Fruit fly (Drosophila melanogaster) whole organism, pupa: Measurements from ENCODE around the gene Ras64B.

Experiments used
- CG10348 ChIP-seq: fragments of 200-800 bp; sonication (Bioruptor generic); IDR thresholded peaks from 2 replicates; pipeline ENCODE4 v1.3.6; 2022; ENCODE audit warnings: missing biosample characterization, missing genetic modification characterization
- CG12605 ChIP-seq: fragments of 200-800 bp; sonication (Bioruptor generic); IDR thresholded peaks from 2 replicates; pipeline ENCODE4 v1.3.6; 2022; ENCODE audit warnings: missing biosample characterization, missing genetic modification characterization
- CG13204 ChIP-seq: fragments of 200-800 bp; sonication (Bioruptor generic); optimal IDR thresholded peaks from 2 replicates; lab custom pipeline; 2018; ENCODE audit warnings: missing biosample characterization, mild to moderate bottlenecking, missing genetic modification characterization, moderate library complexity
- CG14655 ChIP-seq: fragments of 200-800 bp; sonication (Bioruptor generic); optimal IDR thresholded peaks from 3 replicates; lab custom pipeline; 2017; ENCODE audit warnings: mild to moderate bottlenecking, missing biosample characterization, missing genetic modification reagents, missing genetic modification characterization
- CG15710 ChIP-seq: fragments of 200-800 bp; sonication (Bioruptor generic); optimal IDR thresholded peaks from 2 replicates; lab custom pipeline; 2018; ENCODE audit warnings: missing biosample characterization, mild to moderate bottlenecking, missing genetic modification characterization, moderate library complexity
- CG32121 ChIP-seq: fragments of 200-800 bp; sonication (Bioruptor generic); IDR thresholded peaks from 2 replicates; pipeline ENCODE4 v1.3.6; 2022; ENCODE audit warnings: missing biosample characterization, missing genetic modification characterization
- CG4496 ChIP-seq: fragments of 200-800 bp; sonication (Bioruptor generic); IDR thresholded peaks from 3 replicates; pipeline ENCODE4 v1.3.6; 2022; ENCODE audit warnings: missing biosample characterization, missing genetic modification characterization
- CG8159 ChIP-seq: fragments of 200-800 bp; sonication (Bioruptor generic); optimal IDR thresholded peaks from 3 replicates; lab custom pipeline; 2018; ENCODE audit warnings: missing biosample characterization, mild to moderate bottlenecking, missing genetic modification characterization, moderate library complexity
- CG9948 ChIP-seq: fragments of 200-800 bp; sonication (Bioruptor generic); optimal IDR thresholded peaks from 2 replicates; lab custom pipeline; 2018; ENCODE audit warnings: missing biosample characterization, mild to moderate bottlenecking, missing genetic modification characterization, moderate library complexity
- D1 ChIP-seq: fragments of 200-800 bp; sonication (Bioruptor generic); optimal IDR thresholded peaks from 2 replicates; lab custom pipeline; 2018; ENCODE audit warnings: missing biosample characterization, mild to moderate bottlenecking, missing genetic modification characterization, moderate library complexity
- EcR ChIP-seq: fragments of 200-800 bp; sonication (Bioruptor generic); optimal IDR thresholded peaks from 3 replicates; lab custom pipeline; 2019; ENCODE audit warnings: missing biosample characterization, missing genetic modification characterization, mild to moderate bottlenecking, moderate library complexity, missing genetic modification reagents
- Ets98B ChIP-seq: fragments of 200-800 bp; sonication (Bioruptor generic); IDR thresholded peaks from 2 replicates; pipeline ENCODE4 v1.3.6; 2022; ENCODE audit warnings: missing biosample characterization, missing genetic modification characterization
- Pif1B ChIP-seq: fragments of 200-800 bp; sonication (Bioruptor generic); optimal IDR thresholded peaks from 3 replicates; lab custom pipeline; 2016; ENCODE audit warnings: missing biosample characterization, missing genetic modification characterization
- Snoo ChIP-seq: fragments of 200-800 bp; sonication (Bioruptor generic); optimal IDR thresholded peaks from 3 replicates; lab custom pipeline; 2017; ENCODE audit warnings: missing biosample characterization, mild to moderate bottlenecking, missing genetic modification characterization, inconsistent platforms
- fd96Ca ChIP-seq: fragments of 200-800 bp; sonication (Bioruptor generic); IDR thresholded peaks from 3 replicates; pipeline ENCODE4 v1.3.6; 2022; ENCODE audit warnings: missing biosample characterization, missing genetic modification characterization
- gl ChIP-seq: fragments of 200-800 bp; sonication (Bioruptor generic); optimal IDR thresholded peaks from 2 replicates; lab custom pipeline; 2018; ENCODE audit warnings: missing biosample characterization, mild to moderate bottlenecking, missing genetic modification characterization
- rn ChIP-seq: fragments of 200-800 bp; sonication (Bioruptor generic); IDR thresholded peaks from 2 replicates; pipeline ENCODE4 v1.3.6; 2022; ENCODE audit warnings: missing biosample characterization, missing genetic modification characterization

Gene Ras64B

DNA sequence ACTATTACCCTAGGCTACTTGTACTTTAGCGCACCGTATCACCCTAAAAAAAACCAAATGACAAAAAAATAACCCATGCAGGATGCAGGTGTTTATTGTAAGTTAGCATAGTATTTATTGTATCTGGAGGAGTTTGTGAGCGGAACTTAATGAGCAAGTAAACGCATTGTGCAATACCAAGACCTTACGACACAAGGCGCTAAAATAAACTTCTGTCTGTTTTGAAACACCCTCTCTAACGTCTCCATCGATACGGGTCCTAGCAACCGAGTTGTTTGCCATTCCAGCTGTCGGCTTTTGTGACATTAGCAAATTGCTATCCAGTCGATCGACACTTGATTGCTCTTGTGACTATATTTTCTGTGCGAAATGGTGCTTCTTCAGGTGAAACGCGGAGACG, 34.7 kb downstream of the Ras64B start, which contains the start of gene CG18675:
Gene CG18675 (plus strand): TSS at position 301 of the 400 bp plus-strand sequence.
- TF ChIP-seq rn (GFP tag; lab: Robert Waterston, UW) = no peak

- peak; percentile 62 for TF ChIP-seq CG14655 (GFP tag; lab: Kevin White, UChicago)
- TF ChIP-seq CG4496 = peak; percentile 51; the same call in 2 of the 3 replicates
- no peak for TF ChIP-seq CG13204 (GFP tag; lab: Kevin White, UChicago)
- peak; percentile 47 for TF ChIP-seq CG8159 (tag; lab: Kevin White, UChicago)
Observed at dm6 chr3L:4177981-4178562, 39.2 kb downstream of the Ras64B start, which contains the start of gene Teh4. Teh4 (minus strand) TSS chr3L:4178270.

- TF ChIP-seq CG8159 (tag; lab: Kevin White, UChicago) = no peak
- TF ChIP-seq CG13204 (GFP tag; lab: Kevin White, UChicago) = no peak
- no peak for TF ChIP-seq Pif1B (GFP tag; lab: Kevin White, UChicago)
- no peak for TF ChIP-seq Ets98B (GFP tag; lab: Robert Waterston, UW)
- no peak for TF ChIP-seq fd96Ca (GFP tag; lab: Robert Waterston, UW)
- no peak for TF ChIP-seq EcR (GFP tag; lab: Kevin White, UChicago)
Observed at dm6 chr3L:4184563-4184962, 45.7 kb downstream of the Ras64B start, which contains the start of gene Teh3. Teh3 (minus strand) TSS chr3L:4184663.

DNA sequence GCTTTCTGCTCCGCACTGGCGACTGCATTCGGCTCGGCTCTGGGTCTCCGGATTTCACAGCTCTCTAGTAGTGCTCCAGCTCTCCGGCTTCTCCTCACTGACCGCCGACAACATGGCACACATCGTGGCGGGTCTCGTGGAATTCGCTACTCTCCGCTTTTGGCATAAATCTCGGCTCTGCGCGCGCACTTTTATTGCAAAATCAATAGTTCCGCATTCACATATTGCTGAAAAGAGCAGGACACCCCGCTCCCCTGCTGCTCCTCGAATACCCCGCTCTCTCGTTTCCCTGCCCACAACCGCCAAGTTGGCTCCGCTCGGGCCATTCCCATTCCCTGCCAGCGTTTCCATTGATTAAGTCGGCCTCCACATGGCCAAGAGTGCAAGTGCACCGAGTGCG, 46.4 kb downstream of the Ras64B start:
- TF ChIP-seq CG12605 (GFP tag; lab: Robert Waterston, UW) (0 out of 2 replicates have a peak, but pooled peaks have one; percentile 27), CG9948 (tag; lab: Kevin White, UChicago) (no peak)

- no peak for TF ChIP-seq CG4496
- TF ChIP-seq CG32121 (GFP tag; lab: Robert Waterston, UW) = no peak
- TF ChIP-seq rn (GFP tag; lab: Robert Waterston, UW) = 0 out of 2 replicates have a peak, but pooled peaks have one; percentile 11
- TF ChIP-seq CG8159 (tag; lab: Kevin White, UChicago) = peak; percentile 18
- no peak for TF ChIP-seq fd96Ca (GFP tag; lab: Robert Waterston, UW)
- TF ChIP-seq D1 (tag; lab: Kevin White, UChicago) = peak; percentile 6
- TF ChIP-seq gl = no peak
- TF ChIP-seq Ets98B (GFP tag; lab: Robert Waterston, UW) = no peak
- TF ChIP-seq Pif1B (GFP tag; lab: Kevin White, UChicago) = no peak
- TF ChIP-seq CG15710 (tag; lab: Kevin White, UChicago) = peak; percentile 4
- TF ChIP-seq EcR (GFP tag; lab: Kevin White, UChicago) = no peak
Observed at dm6 chr3L:4186659-4187058, 47.8 kb downstream of the Ras64B start, which contains the start of gene VhaM9.7-c. VhaM9.7-c (minus strand) TSS chr3L:4186865.

DNA sequence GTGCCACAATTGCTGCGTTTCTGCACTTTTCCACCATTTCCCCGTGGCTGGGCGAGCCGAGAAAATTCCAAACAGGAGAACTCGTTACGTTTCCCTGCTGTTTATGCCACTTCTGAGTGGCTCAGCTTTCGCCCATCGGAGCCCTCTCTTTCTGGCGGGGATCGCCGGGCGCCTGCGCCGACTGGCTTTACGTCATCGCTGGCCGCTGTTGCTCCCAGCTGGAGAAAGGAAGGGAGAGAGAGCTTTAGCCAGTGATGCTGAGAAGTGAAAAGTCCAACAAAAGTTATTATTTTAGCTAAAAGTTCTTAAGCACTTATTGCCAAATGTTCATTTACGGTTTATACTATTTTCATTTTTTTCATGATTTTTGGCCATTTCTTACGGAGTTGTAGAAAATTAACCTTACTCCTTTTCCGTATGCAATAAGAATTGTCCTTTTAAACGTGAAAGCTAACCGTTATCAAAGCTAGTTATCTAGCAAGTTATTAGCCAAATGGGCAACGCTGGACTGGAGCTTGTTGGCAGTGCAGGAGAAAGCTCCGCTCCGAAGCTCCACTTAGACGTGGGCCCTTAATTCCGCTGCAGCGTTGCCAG, 49.2 kb downstream of the Ras64B start, which contains the start of the genes Teh2 and tipE:
Gene Teh2 (minus strand): TSS at position 94 of the 594 bp plus-strand sequence.
Gene tipE (plus strand): TSS at position 570 of the 594 bp plus-strand sequence.
- TF ChIP-seq CG13204 (GFP tag; lab: Kevin White, UChicago) = no peak
- no peak for TF ChIP-seq CG10348 (GFP tag; lab: Robert Waterston, UW)
- no peak for TF ChIP-seq CG8159 (tag; lab: Kevin White, UChicago)
- TF ChIP-seq Snoo (tag; lab: Kevin White, UChicago) = no peak
- no peak for TF ChIP-seq Ets98B (GFP tag; lab: Robert Waterston, UW)
- no peak for TF ChIP-seq rn (GFP tag; lab: Robert Waterston, UW)
- TF ChIP-seq, all 21 proteins: peak for 0
